Worm (Caenorhabditis elegans) whole organism, L4 larva: Measurements from ENCODE around the gene clh-5.

Experiments
- F37D6.2 ChIP-seq: sonication (generic microtip); optimal IDR thresholded peaks from 2 replicates; lab custom pipeline; 2016; ENCODE audit warnings: mild to moderate bottlenecking, missing genetic modification characterization, missing compliant biosample characterization
- R02D3.7 ChIP-seq: fragments of 150-350 bp; sonication (generic microtip); optimal IDR thresholded peaks from 3 replicates; lab custom pipeline; 2014; ENCODE audit warnings: missing biosample characterization, missing genetic modification characterization
- ZK337.2 ChIP-seq: fragments of 200-800 bp; sonication (Bioruptor generic); IDR thresholded peaks from 2 replicates; pipeline ENCODE4 v1.3.6; 2022; ENCODE audit warnings: missing genetic modification reagents, missing genetic modification characterization, missing compliant biosample characterization
- ama-1 ChIP-seq: fragments of 150-350 bp; optimal IDR thresholded peaks from 2 replicates; lab custom pipeline; 2014; ENCODE audit warnings: inconsistent platforms, mixed read lengths
- fkh-10 ChIP-seq: fragments of 150-350 bp; optimal IDR thresholded peaks from 2 replicates; lab custom pipeline; 2014; ENCODE audit warnings: missing biosample characterization, missing genetic modification reagents, missing genetic modification characterization
- hlh-11 ChIP-seq: fragments of 200-800 bp; sonication (Bioruptor generic); optimal IDR thresholded peaks from 2 replicates; lab custom pipeline; 2018; ENCODE audit warnings: mild to moderate bottlenecking, missing genetic modification characterization, missing compliant biosample characterization
- lsy-2 ChIP-seq, 2 experiments: fragments of 150-350 bp in 1 of 2; sonication (generic microtip) in 1 of 2; optimal IDR thresholded peaks; 2 replicates each; lab custom pipeline; 2014 to 2017; ENCODE audit warnings: missing biosample characterization in 2 of 2, missing genetic modification characterization in 2 of 2
- skn-1 ChIP-seq: fragments of 150-350 bp; optimal IDR thresholded peaks from 2 replicates; lab custom pipeline; 2014; ENCODE audit warnings: missing biosample characterization, missing genetic modification characterization
- zip-11 ChIP-seq: fragments of 200-800 bp; sonication (Bioruptor generic); IDR thresholded peaks from 2 replicates; pipeline ENCODE4 v1.3.6; 2022; ENCODE audit warnings: missing genetic modification characterization, missing compliant biosample characterization

DNA sequence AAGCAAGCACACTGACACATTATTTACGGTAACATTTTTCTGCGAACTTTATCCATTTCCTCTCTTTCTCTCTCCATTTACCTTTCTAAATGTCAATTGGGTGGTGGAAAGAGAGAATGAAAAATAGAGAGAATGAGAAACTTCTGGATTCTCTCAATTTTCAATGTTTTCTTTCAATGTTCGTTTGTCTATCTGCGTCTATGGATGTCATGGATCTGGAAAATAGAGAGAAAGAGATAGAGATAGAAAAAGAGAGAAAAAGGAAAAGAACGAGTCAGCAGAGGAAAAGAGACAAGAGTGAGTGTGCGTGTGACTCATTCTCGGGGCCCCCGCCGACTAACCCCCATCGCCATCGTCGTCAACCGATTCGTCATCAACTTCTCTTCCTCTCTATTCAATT lies 14.4 kb upstream of the clh-5 start, which contains the start of gene jun-1:
- TF ChIP-seq R02D3.7 (no peak), lsy-2 (tag; optimal IDR thresholded peaks at IDR 0.05; lab: Kevin White, UChicago) (peak; percentile 70 to 89), fkh-10 (GFP tag; lab: Kevin White, UChicago) (no peak), zip-11 (no peak), hlh-11 (peak; percentile 91), F37D6.2 (tag; lab: Kevin White, UChicago) (peak; percentile 38), ZK337.2 (no peak), ama-1 (lab: Kevin White, UChicago) (no peak), skn-1 (no peak)
